Worm (Caenorhabditis elegans): ENCODE results near the gene unc-116.

Gene unc-116

ce11 chrIII:8358213-8358672 lies 3.3 kb upstream of the unc-116 start, which contains the start of the genes R05D3.8 and rfp-1 (continued):
- TF ChIP-seq pax-3 (tag; optimal IDR thresholded peaks at IDR 0.05), result no peak
- TF ChIP-seq C34B4.2 (tag; optimal IDR thresholded peaks at IDR 0.05), result no peak
- no peak for TF ChIP-seq egl-27 (tag; optimal IDR thresholded peaks at IDR 0.05)
- TF ChIP-seq hlh-4 (tag; optimal IDR thresholded peaks at IDR 0.05), result no peak
- 0 out of 2 replicates have a peak, but pooled peaks have one; percentile 36 for TF ChIP-seq ceh-88 (GFP tag; IDR thresholded peaks at IDR 0.05)
- peak; percentile 76 for TF ChIP-seq tbx-2 (tag; optimal IDR thresholded peaks at IDR 0.05)
- peak; percentile 98 to 99 for TF ChIP-seq lsy-2 (tag; optimal IDR thresholded peaks at IDR 0.05)
- TF ChIP-seq unc-86 (tag; optimal IDR thresholded peaks at IDR 0.05), result peak; percentile 63
- TF ChIP-seq nhr-12 (tag; optimal IDR thresholded peaks at IDR 0.05), result no peak
- no peak for TF ChIP-seq ceh-8 (GFP tag; optimal IDR thresholded peaks at IDR 0.05)
- TF ChIP-seq ceh-90 (tag; optimal IDR thresholded peaks at IDR 0.05), result no peak
- peak; percentile 66 for TF ChIP-seq grh-1 (GFP tag; IDR thresholded peaks at IDR 0.05)
- TF ChIP-seq lin-39 (tag; optimal IDR thresholded peaks at IDR 0.05), result peak; percentile 44
- TF ChIP-seq zag-1 (tag; optimal IDR thresholded peaks at IDR 0.05), result no peak
- TF ChIP-seq ets-5 (GFP tag; IDR thresholded peaks at IDR 0.05), result no peak
- TF ChIP-seq nhr-20 (tag; optimal IDR thresholded peaks at IDR 0.05), result peak; percentile 79
- TF ChIP-seq jun-1 (tag; optimal IDR thresholded peaks at IDR 0.05), result no peak
- peak; percentile 60 for TF ChIP-seq isw-1 (GFP tag; IDR thresholded peaks at IDR 0.05)
- no peak for TF ChIP-seq alr-1 (tag; optimal IDR thresholded peaks at IDR 0.05; ENCODE audit: borderline replicate concordance)
- no peak for TF ChIP-seq nhr-11 (tag; optimal IDR thresholded peaks at IDR 0.05)
- TF ChIP-seq aha-1 (tag; optimal IDR thresholded peaks at IDR 0.05), result no peak
- TF ChIP-seq nhr-28 (tag; optimal IDR thresholded peaks at IDR 0.05), result no peak
- TF ChIP-seq nhr-47 (tag; optimal IDR thresholded peaks at IDR 0.05), result peak; percentile 80
- peak; percentile 77 for TF ChIP-seq fkh-8 (tag; optimal IDR thresholded peaks at IDR 0.05)
- peak; percentile 92 for TF ChIP-seq lin-15B (tag; optimal IDR thresholded peaks at IDR 0.05)
- no peak for TF ChIP-seq efl-3 (GFP tag; optimal IDR thresholded peaks at IDR 0.05)
- peak in 1 of 2 experiments; percentile 67 for TF ChIP-seq mdl-1 (tag; optimal IDR thresholded peaks at IDR 0.05)
- peak; percentile 56 for TF ChIP-seq aly-2 (tag; optimal IDR thresholded peaks at IDR 0.05)
- peak; percentile 73 for TF ChIP-seq lin-13 (GFP tag; optimal IDR thresholded peaks at IDR 0.05)
- TF ChIP-seq elt-3 (tag; optimal IDR thresholded peaks at IDR 0.05), result peak in 3 of 6 experiments; percentile 4 to 74 (median 20)
- TF ChIP-seq nhr-77 (tag; optimal IDR thresholded peaks at IDR 0.05), result peak; percentile 90
- peak; percentile 79 for TF ChIP-seq rnt-1 (tag; optimal IDR thresholded peaks at IDR 0.05)
- peak; percentile 89 to 92 for TF ChIP-seq efl-1 (optimal IDR thresholded peaks at IDR 0.05)
- peak; percentile 80 to 97 for TF ChIP-seq efl-1 (GFP tag; optimal IDR thresholded peaks at IDR 0.05 in 1 of 2)
- peak; percentile 71 for TF ChIP-seq unc-130 (tag; optimal IDR thresholded peaks at IDR 0.05)
- TF ChIP-seq snpc-4 (tag; optimal IDR thresholded peaks at IDR 0.05), result peak; percentile 4
- TF ChIP-seq F16B12.6 (tag; optimal IDR thresholded peaks at IDR 0.05), result peak; percentile 53
- TF ChIP-seq mep-1 (tag; optimal IDR thresholded peaks at IDR 0.05), result peak; percentile 91
- peak in 1 of 2 experiments; percentile 9 for TF ChIP-seq ztf-11 (tag; optimal IDR thresholded peaks at IDR 0.05)
- peak; percentile 58 for TF ChIP-seq fkh-10 (GFP tag; optimal IDR thresholded peaks at IDR 0.05)
- TF ChIP-seq unc-30 (tag; optimal IDR thresholded peaks at IDR 0.05), result no peak
- peak; percentile 82 for TF ChIP-seq fos-1 (tag; optimal IDR thresholded peaks at IDR 0.05)
- TF ChIP-seq dpl-1 (GFP tag; optimal IDR thresholded peaks at IDR 0.05), result peak; percentile 80 to 86 (median 85)
- TF ChIP-seq snu-23 (GFP tag; optimal IDR thresholded peaks at IDR 0.05), result peak; percentile 88
- TF ChIP-seq mab-9 (GFP tag; IDR thresholded peaks at IDR 0.05), result 0 out of 2 replicates have a peak, but pooled peaks have one; percentile 7
- TF ChIP-seq ceh-63 (GFP tag; optimal IDR thresholded peaks at IDR 0.05), result no peak
- TF ChIP-seq lin-14 (GFP tag; optimal IDR thresholded peaks at IDR 0.05), result peak; percentile 85
- TF ChIP-seq nhr-85 (tag), result peak; percentile 88
- TF ChIP-seq dsc-1 (tag; optimal IDR thresholded peaks at IDR 0.05), result peak; percentile 52
- TF ChIP-seq lir-3 (tag; optimal IDR thresholded peaks at IDR 0.05; ENCODE audit: poor library complexity), result peak; percentile 42
- peak; percentile 91 for TF ChIP-seq C16A3.4 (tag; optimal IDR thresholded peaks at IDR 0.05)
- TF ChIP-seq skn-1 (tag; optimal IDR thresholded peaks at IDR 0.05), result peak; percentile 59
- TF ChIP-seq unc-62 (GFP tag; optimal IDR thresholded peaks at IDR 0.05), result no peak
